Worm (Caenorhabditis elegans) whole organism, L1 larva: ENCODE data around the gene ccm-3.

Experiments
- C16A3.4 ChIP-seq: fragments of 150-350 bp; optimal IDR thresholded peaks from 2 replicates; lab custom pipeline; 2014; ENCODE audit warnings: missing biosample characterization, missing genetic modification characterization
- C34B4.2 ChIP-seq: sonication (generic microtip); optimal IDR thresholded peaks from 2 replicates; lab custom pipeline; 2017; ENCODE audit warnings: mild to moderate bottlenecking, missing genetic modification characterization, missing compliant biosample characterization
- Y116A8C.19 ChIP-seq: sonication (generic microtip); optimal IDR thresholded peaks from 2 replicates; lab custom pipeline; 2016; ENCODE audit warnings: missing compliant biosample characterization, missing genetic modification characterization, borderline replicate concordance
- aha-1 ChIP-seq: fragments of 150-350 bp; optimal IDR thresholded peaks from 2 replicates; lab custom pipeline; 2014; ENCODE audit warnings: missing biosample characterization, missing genetic modification characterization
- alr-1 ChIP-seq: fragments of 200-800 bp; sonication (Bioruptor generic); optimal IDR thresholded peaks from 2 replicates; lab custom pipeline; 2018; ENCODE audit warnings: borderline replicate concordance, mild to moderate bottlenecking, missing genetic modification characterization, missing compliant biosample characterization
- aly-2 ChIP-seq: fragments of 150-350 bp; optimal IDR thresholded peaks from 2 replicates; lab custom pipeline; 2014; ENCODE audit warnings: missing biosample characterization, missing genetic modification characterization
- ama-1 ChIP-seq: fragments of 150-350 bp; optimal IDR thresholded peaks from 2 replicates; lab custom pipeline; 2014
- blmp-1 ChIP-seq: fragments of 150-350 bp; optimal IDR thresholded peaks from 2 replicates; lab custom pipeline; 2014; ENCODE audit warnings: missing biosample characterization, missing genetic modification characterization
- ceh-63 ChIP-seq: fragments of 200-800 bp; sonication (Bioruptor generic); optimal IDR thresholded peaks from 2 replicates; lab custom pipeline; 2018; ENCODE audit warnings: mild to moderate bottlenecking, missing genetic modification characterization, missing compliant biosample characterization
- ceh-82 ChIP-seq, 3 experiments: fragments of 150-350 bp in 1 of 3; sonication (generic microtip) in 2 of 3; optimal IDR thresholded peaks; 2 replicates each; lab custom pipeline; 2014 to 2017; ENCODE audit warnings: missing biosample characterization in 3 of 3, missing genetic modification characterization in 3 of 3
- ceh-88 ChIP-seq: fragments of 200-800 bp; sonication (Bioruptor generic); IDR thresholded peaks from 2 replicates; pipeline ENCODE4 v1.3.6; 2022; ENCODE audit warnings: missing genetic modification characterization, missing compliant biosample characterization
- dpl-1 ChIP-seq, 3 experiments: fragments of 150-350 bp in 2 of 3; sonication (generic microtip) in 1 of 3; optimal IDR thresholded peaks; 2 replicates each; lab custom pipeline; 2014 to 2017; ENCODE audit warnings: missing biosample characterization in 3 of 3, missing genetic modification characterization in 3 of 3, missing genetic modification reagents in 3 of 3
- dsc-1 ChIP-seq: sonication (generic microtip); optimal IDR thresholded peaks from 2 replicates; lab custom pipeline; 2016; ENCODE audit warnings: mild to moderate bottlenecking, missing genetic modification characterization, missing compliant biosample characterization
- efl-1 ChIP-seq, 4 experiments: fragments of 150-350 bp; optimal IDR thresholded peaks in 3 of 4; peaks in 1 of 4; 1 replicate in 1 of 4; 2 replicates in 3 of 4; lab custom pipeline; 2014; ENCODE audit warnings: missing biosample characterization in 2 of 4, missing genetic modification characterization in 2 of 4, missing genetic modification reagents in 2 of 4
- efl-3 ChIP-seq: fragments of 200-800 bp; sonication (Bioruptor generic); optimal IDR thresholded peaks from 2 replicates; lab custom pipeline; 2018; ENCODE audit warnings: mild to moderate bottlenecking, missing genetic modification characterization, missing compliant biosample characterization
- elt-2 ChIP-seq: sonication (generic microtip); optimal IDR thresholded peaks from 2 replicates; lab custom pipeline; 2016; ENCODE audit warnings: missing genetic modification characterization, mild to moderate bottlenecking, inconsistent platforms, missing compliant biosample characterization, missing genetic modification reagents
- elt-3 ChIP-seq, 6 experiments: fragments of 150-350 bp in 1 of 6; sonication (generic microtip); optimal IDR thresholded peaks; 2 replicates each; lab custom pipeline; 2017 to 2018; ENCODE audit warnings: missing biosample characterization in 6 of 6, missing genetic modification characterization in 6 of 6, inconsistent platforms in 1 of 6
- ets-5 ChIP-seq: fragments of 200-800 bp; sonication (Bioruptor generic); IDR thresholded peaks from 2 replicates; pipeline ENCODE4 v1.3.6; 2022; ENCODE audit warnings: missing genetic modification characterization, missing compliant biosample characterization
- fkh-4 ChIP-seq: sonication (generic microtip); optimal IDR thresholded peaks from 2 replicates; lab custom pipeline; 2016; ENCODE audit warnings: missing compliant biosample characterization, missing genetic modification characterization, borderline replicate concordance
- fkh-8 ChIP-seq: sonication (generic microtip); optimal IDR thresholded peaks from 2 replicates; lab custom pipeline; 2016; ENCODE audit warnings: mild to moderate bottlenecking, missing genetic modification characterization, missing compliant biosample characterization
- fos-1 ChIP-seq: fragments of 150-350 bp; optimal IDR thresholded peaks from 2 replicates; lab custom pipeline; 2014; ENCODE audit warnings: missing biosample characterization, missing genetic modification characterization
- hlh-4 ChIP-seq: sonication (generic microtip); optimal IDR thresholded peaks from 2 replicates; lab custom pipeline; 2016; ENCODE audit warnings: mild to moderate bottlenecking, missing genetic modification characterization, missing compliant biosample characterization
- hpl-2 ChIP-seq: fragments of 150-350 bp; optimal IDR thresholded peaks from 2 replicates; lab custom pipeline; 2014; ENCODE audit warnings: missing biosample characterization, missing genetic modification reagents, missing genetic modification characterization
- irx-1 ChIP-seq: sonication (generic microtip); optimal IDR thresholded peaks from 2 replicates; lab custom pipeline; 2016; ENCODE audit warnings: missing genetic modification characterization, missing compliant biosample characterization
- lin-13 ChIP-seq: fragments of 150-350 bp; optimal IDR thresholded peaks from 2 replicates; lab custom pipeline; 2014; ENCODE audit warnings: missing biosample characterization, missing genetic modification reagents, missing genetic modification characterization
- lin-35 ChIP-seq, 2 experiments: fragments of 150-350 bp; optimal IDR thresholded peaks; 2 replicates each; lab custom pipeline; 2014; ENCODE audit warnings: missing biosample characterization in 2 of 2, missing genetic modification characterization in 2 of 2, missing genetic modification reagents in 2 of 2
- lin-39 ChIP-seq: fragments of 150-350 bp; optimal IDR thresholded peaks from 2 replicates; lab custom pipeline; 2014; ENCODE audit warnings: missing biosample characterization, missing genetic modification reagents, missing genetic modification characterization
- lir-3 ChIP-seq: sonication (generic microtip); optimal IDR thresholded peaks from 2 replicates; lab custom pipeline; 2016; ENCODE audit warnings: mild to moderate bottlenecking, missing genetic modification characterization, moderate library complexity, missing compliant biosample characterization; ENCODE audit not compliant: poor library complexity
- mab-9 ChIP-seq: fragments of 200-800 bp; sonication (Bioruptor generic); IDR thresholded peaks from 2 replicates; pipeline ENCODE4 v1.3.6; 2022; ENCODE audit warnings: missing genetic modification reagents, missing genetic modification characterization, missing compliant biosample characterization
- mdl-1 ChIP-seq, 2 experiments: fragments of 150-350 bp; optimal IDR thresholded peaks; 2 replicates each; lab custom pipeline; 2014 to 2017; ENCODE audit warnings: missing biosample characterization in 2 of 2, missing genetic modification characterization in 2 of 2, inconsistent platforms in 1 of 2
- mef-2 ChIP-seq: fragments of 150-350 bp; optimal IDR thresholded peaks from 2 replicates; lab custom pipeline; 2014; ENCODE audit warnings: missing biosample characterization, missing genetic modification characterization
- mep-1 ChIP-seq: fragments of 150-350 bp; optimal IDR thresholded peaks from 2 replicates; lab custom pipeline; 2014; ENCODE audit warnings: missing biosample characterization, missing genetic modification characterization
- nhr-12 ChIP-seq: sonication (generic microtip); optimal IDR thresholded peaks from 2 replicates; lab custom pipeline; 2017; ENCODE audit warnings: missing biosample characterization, missing genetic modification characterization
- nhr-20 ChIP-seq: sonication (generic microtip); optimal IDR thresholded peaks from 2 replicates; lab custom pipeline; 2016; ENCODE audit warnings: mild to moderate bottlenecking, missing genetic modification characterization, missing compliant biosample characterization
- nhr-237 ChIP-seq: fragments of 150-350 bp; optimal IDR thresholded peaks from 2 replicates; lab custom pipeline; 2014; ENCODE audit warnings: missing biosample characterization, missing genetic modification characterization
- nhr-28 ChIP-seq: fragments of 150-350 bp; optimal IDR thresholded peaks from 2 replicates; lab custom pipeline; 2014; ENCODE audit warnings: missing biosample characterization, missing genetic modification characterization
- nhr-47 ChIP-seq: sonication (generic microtip); optimal IDR thresholded peaks from 2 replicates; lab custom pipeline; 2016; ENCODE audit warnings: mild to moderate bottlenecking, missing genetic modification characterization, moderate library complexity, missing compliant biosample characterization
- nhr-71 ChIP-seq: sonication (generic microtip); optimal IDR thresholded peaks from 2 replicates; lab custom pipeline; 2016; ENCODE audit warnings: mild to moderate bottlenecking, missing genetic modification characterization, moderate library complexity, missing compliant biosample characterization
- nhr-77 ChIP-seq: fragments of 150-350 bp; optimal IDR thresholded peaks from 2 replicates; lab custom pipeline; 2014; ENCODE audit warnings: missing biosample characterization, missing genetic modification characterization
- nhr-85 ChIP-seq: sonication (generic microtip); peaks from one replicate; lab custom pipeline; 2016; ENCODE audit warnings: missing genetic modification characterization, inconsistent platforms, missing compliant biosample characterization
- pax-3 ChIP-seq: fragments of 200-800 bp; sonication (Bioruptor generic); optimal IDR thresholded peaks from 2 replicates; lab custom pipeline; 2018; ENCODE audit warnings: mild to moderate bottlenecking, missing genetic modification characterization, moderate library complexity, missing compliant biosample characterization
- pqm-1 ChIP-seq: sonication (generic microtip); optimal IDR thresholded peaks from 3 replicates; lab custom pipeline; 2017; ENCODE audit warnings: missing biosample characterization, missing genetic modification characterization
- rnt-1 ChIP-seq: sonication (generic microtip); optimal IDR thresholded peaks from 2 replicates; lab custom pipeline; 2016; ENCODE audit warnings: mild to moderate bottlenecking, missing genetic modification characterization, moderate library complexity, missing compliant biosample characterization
- sup-37 ChIP-seq: fragments of 200-800 bp; sonication (Bioruptor generic); optimal IDR thresholded peaks from 2 replicates; lab custom pipeline; 2018; ENCODE audit warnings: mild to moderate bottlenecking, missing genetic modification characterization, missing compliant biosample characterization
- tbx-2 ChIP-seq: sonication (generic microtip); optimal IDR thresholded peaks from 2 replicates; lab custom pipeline; 2016; ENCODE audit warnings: missing genetic modification characterization, missing compliant biosample characterization
- unc-30 ChIP-seq: sonication (generic microtip); optimal IDR thresholded peaks from 2 replicates; lab custom pipeline; 2017; ENCODE audit warnings: missing biosample characterization, missing genetic modification characterization
- unc-98 ChIP-seq: fragments of 200-800 bp; sonication (Bioruptor generic); IDR thresholded peaks from 2 replicates; pipeline ENCODE4 v1.3.6; 2022; ENCODE audit warnings: missing genetic modification characterization, missing compliant biosample characterization
- xbp-1 ChIP-seq: sonication (generic microtip); optimal IDR thresholded peaks from 2 replicates; lab custom pipeline; 2016; ENCODE audit warnings: missing genetic modification characterization, missing compliant biosample characterization
- ztf-11 ChIP-seq, 2 experiments: sonication (generic microtip); optimal IDR thresholded peaks; 2 replicates each; lab custom pipeline; 2016 to 2017; ENCODE audit warnings: missing genetic modification characterization in 2 of 2, missing biosample characterization in 1 of 2, missing compliant biosample characterization in 1 of 2

Gene ccm-3

DNA sequence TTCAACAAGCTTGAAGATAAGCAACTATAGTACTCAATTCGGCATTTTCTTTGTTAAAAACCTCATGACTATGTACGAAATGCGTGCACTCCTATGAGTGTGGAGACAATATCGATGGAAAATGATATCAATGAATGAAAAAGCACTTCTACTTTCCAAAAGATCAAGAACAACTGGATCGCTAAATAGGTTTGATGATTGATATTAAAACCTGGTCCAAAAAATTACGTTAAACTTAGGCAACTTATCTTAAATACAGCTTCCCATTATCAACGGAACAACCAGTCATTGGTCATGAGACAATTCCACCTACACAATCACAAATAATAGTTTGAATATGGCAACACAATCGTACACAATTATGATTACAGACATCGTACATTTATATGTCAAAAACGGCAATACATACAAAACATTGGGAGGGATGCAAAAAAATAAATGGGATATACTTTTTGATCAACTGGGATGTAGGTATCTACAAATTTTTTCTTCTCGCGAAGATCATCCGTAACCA is 47.3 kb downstream of the ccm-3 start:
- no peak for TF ChIP-seq alr-1 (tag; lab: Kevin White, UChicago)
- peak; percentile 3 for TF ChIP-seq ama-1 (lab: Kevin White, UChicago)
- no peak for TF ChIP-seq ceh-88 (GFP tag; lab: Robert Waterston, UW)
- TF ChIP-seq aly-2 (tag; lab: Kevin White, UChicago), result peak; percentile 63
- peak; percentile 3 for TF ChIP-seq nhr-47
- peak in 1 of 2 experiments; percentile 7 for TF ChIP-seq lin-35 (GFP tag; optimal IDR thresholded peaks at IDR 0.05; lab: Kevin White, UChicago)
- peak; percentile 66 for TF ChIP-seq elt-2 (tag; lab: Kevin White, UChicago)
- TF ChIP-seq mef-2 (tag; lab: Kevin White, UChicago), result no peak
- TF ChIP-seq lir-3 (tag; lab: Kevin White, UChicago), result peak; percentile 27
- peak; percentile 15 for TF ChIP-seq nhr-71 (tag; lab: Kevin White, UChicago)
- TF ChIP-seq nhr-85, result peak; percentile 65
- peak; percentile 35 for TF ChIP-seq pax-3 (tag; lab: Kevin White, UChicago)
- TF ChIP-seq efl-1 (optimal IDR thresholded peaks at IDR 0.05; lab: Kevin White, UChicago), result no peak
- peak in 1 of 2 experiments; percentile 83 for TF ChIP-seq efl-1 (GFP tag; optimal IDR thresholded peaks at IDR 0.05 in 1 of 2; lab: Kevin White, UChicago)

DNA sequence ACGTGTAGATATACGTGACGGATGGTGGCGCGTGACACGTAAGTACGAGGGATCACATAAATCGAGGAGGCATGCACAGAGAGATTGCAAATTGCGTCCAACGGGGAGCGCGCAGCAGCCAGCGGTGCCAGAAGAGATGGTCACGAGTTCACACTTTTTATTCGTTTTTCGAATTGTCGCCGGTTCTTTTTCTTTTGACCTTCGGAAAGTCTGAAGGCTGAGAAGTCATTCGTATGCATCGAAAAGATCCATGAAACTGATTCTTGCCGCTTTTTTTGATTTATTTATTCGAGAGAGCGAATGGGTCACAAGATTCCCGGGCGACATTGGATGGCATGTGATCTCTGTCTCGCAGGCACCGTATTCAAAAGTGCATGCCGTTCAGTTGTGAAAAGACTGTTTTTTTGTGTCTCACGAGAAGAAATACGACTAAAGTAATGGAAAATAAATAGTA is 48.1 kb downstream of the ccm-3 start:
- TF ChIP-seq dsc-1 (peak; percentile 70), hlh-4 (tag; lab: Kevin White, UChicago) (no peak), C34B4.2 (tag; lab: Kevin White, UChicago) (no peak), nhr-28 (tag; lab: Kevin White, UChicago) (no peak), aha-1 (peak; percentile 87), mdl-1 (tag; optimal IDR thresholded peaks at IDR 0.05; lab: Kevin White, UChicago) (peak in 1 of 2 experiments; percentile 97), nhr-20 (peak; percentile 95), mep-1 (tag; lab: Kevin White, UChicago) (peak; percentile 82), blmp-1 (tag; lab: Kevin White, UChicago) (peak; percentile 77), ceh-82 (tag; optimal IDR thresholded peaks at IDR 0.05; lab: Kevin White, UChicago) (peak; percentile 12 to 56 (median 37)), mef-2 (tag; lab: Kevin White, UChicago) (no peak), lin-13 (peak; percentile 62), ama-1 (lab: Kevin White, UChicago) (peak; percentile 58), elt-3 (tag; optimal IDR thresholded peaks at IDR 0.05; lab: Kevin White, UChicago) (peak in 2 of 6 experiments; percentile 45 to 52), sup-37 (peak; percentile 51), hpl-2 (no peak), Y116A8C.19 (tag; lab: Kevin White, UChicago) (no peak), lin-39 (peak; percentile 64), ztf-11 (tag; optimal IDR thresholded peaks at IDR 0.05; lab: Kevin White, UChicago) (peak in 1 of 2 experiments; percentile 79), fkh-8 (tag; lab: Kevin White, UChicago) (peak; percentile 60), tbx-2 (tag; lab: Kevin White, UChicago) (peak; percentile 86), nhr-85 (peak; percentile 97), xbp-1 (tag; lab: Kevin White, UChicago) (peak; percentile 87), nhr-77 (tag; lab: Kevin White, UChicago) (no peak), rnt-1 (peak; percentile 89), efl-3 (GFP tag; lab: Kevin White, UChicago) (peak; percentile 69), nhr-47 (peak; percentile 88), unc-30 (tag; lab: Kevin White, UChicago) (no peak), nhr-71 (tag; lab: Kevin White, UChicago) (peak; percentile 96), pqm-1 (tag; lab: Kevin White, UChicago) (no peak), fkh-4 (tag; lab: Kevin White, UChicago) (no peak), C16A3.4 (tag; lab: Kevin White, UChicago) (peak; percentile 78), nhr-237 (tag; lab: Kevin White, UChicago) (no peak), aly-2 (tag; lab: Kevin White, UChicago) (no peak), nhr-12 (tag; lab: Kevin White, UChicago) (no peak), mab-9 (peak; percentile 87), ets-5 (GFP tag; lab: Robert Waterston, UW) (no peak), lin-35 (GFP tag; optimal IDR thresholded peaks at IDR 0.05; lab: Kevin White, UChicago) (peak; percentile 66 to 78), dpl-1 (GFP tag; optimal IDR thresholded peaks at IDR 0.05; lab: Kevin White, UChicago) (peak; percentile 47 to 65 (median 58)), ceh-63 (GFP tag; lab: Kevin White, UChicago) (no peak), irx-1 (peak; percentile 78), fos-1 (tag; lab: Kevin White, UChicago) (no peak), unc-98 (GFP tag; lab: Robert Waterston, UW) (no peak)
